Worm (Caenorhabditis elegans) whole organism, L2 larva: ENCODE data around the gene F26G1.5.
A peak's percentile ranks its signal among the peaks of the same experiment; 100 is the strongest.

Experiments used
- C34F6.9 ChIP-seq: fragments of 150-350 bp; optimal IDR thresholded peaks from 2 replicates; lab custom pipeline; 2014; ENCODE audit warnings: missing biosample characterization, missing genetic modification characterization
- F13H6.1 ChIP-seq: sonication (generic microtip); optimal IDR thresholded peaks from 2 replicates; lab custom pipeline; 2016; ENCODE audit warnings: missing genetic modification characterization, missing compliant biosample characterization
- R02D3.7 ChIP-seq: fragments of 150-350 bp; optimal IDR thresholded peaks from 2 replicates; lab custom pipeline; 2014; ENCODE audit warnings: missing biosample characterization, missing genetic modification characterization
- alr-1 ChIP-seq: fragments of 150-350 bp; optimal IDR thresholded peaks from 2 replicates; lab custom pipeline; 2014; ENCODE audit warnings: missing biosample characterization, missing genetic modification characterization
- aly-2 ChIP-seq: fragments of 150-350 bp; optimal IDR thresholded peaks from 2 replicates; lab custom pipeline; 2014; ENCODE audit warnings: missing biosample characterization, missing genetic modification characterization
- ceh-16 ChIP-seq: fragments of 150-350 bp; optimal IDR thresholded peaks from 2 replicates; lab custom pipeline; 2014; ENCODE audit warnings: missing biosample characterization, missing genetic modification characterization
- ceh-82 ChIP-seq: fragments of 150-350 bp; optimal IDR thresholded peaks from 2 replicates; lab custom pipeline; 2014; ENCODE audit warnings: missing biosample characterization, missing genetic modification characterization
- crh-2 ChIP-seq: sonication (generic microtip); optimal IDR thresholded peaks from 2 replicates; lab custom pipeline; 2017; ENCODE audit warnings: missing biosample characterization, missing genetic modification characterization
- elt-1 ChIP-seq: fragments of 150-350 bp; optimal IDR thresholded peaks from 2 replicates; lab custom pipeline; 2014; ENCODE audit warnings: missing biosample characterization, missing genetic modification characterization
- fos-1 ChIP-seq: fragments of 150-350 bp; optimal IDR thresholded peaks from 2 replicates; lab custom pipeline; 2014; ENCODE audit warnings: missing biosample characterization, missing genetic modification characterization
- lin-11 ChIP-seq: fragments of 150-350 bp; sonication (generic microtip); optimal IDR thresholded peaks from 2 replicates; lab custom pipeline; 2014; ENCODE audit warnings: missing biosample characterization, missing genetic modification characterization, inconsistent platforms, mixed read lengths
- lin-13 ChIP-seq: fragments of 150-350 bp; optimal IDR thresholded peaks from 2 replicates; lab custom pipeline; 2014; ENCODE audit warnings: missing biosample characterization, missing genetic modification reagents, missing genetic modification characterization
- lin-39 ChIP-seq: fragments of 150-350 bp; optimal IDR thresholded peaks from 2 replicates; lab custom pipeline; 2014; ENCODE audit warnings: missing biosample characterization, missing genetic modification reagents, missing genetic modification characterization
- lsy-2 ChIP-seq, 2 experiments: fragments of 150-350 bp in 1 of 2; sonication (generic microtip) in 1 of 2; optimal IDR thresholded peaks; 2 replicates each; lab custom pipeline; 2014 to 2017; ENCODE audit warnings: missing biosample characterization in 2 of 2, missing genetic modification characterization in 2 of 2
- mdl-1 ChIP-seq, 2 experiments: fragments of 150-350 bp in 1 of 2; sonication (generic microtip) in 1 of 2; optimal IDR thresholded peaks; 2 replicates each; lab custom pipeline; 2017; ENCODE audit warnings: missing biosample characterization in 2 of 2, missing genetic modification characterization in 2 of 2
- nhr-11 ChIP-seq: fragments of 150-350 bp; optimal IDR thresholded peaks from 2 replicates; lab custom pipeline; 2014; ENCODE audit warnings: missing biosample characterization, missing genetic modification characterization
- nhr-12 ChIP-seq: fragments of 150-350 bp; optimal IDR thresholded peaks from 2 replicates; lab custom pipeline; 2014; ENCODE audit warnings: missing biosample characterization, missing genetic modification characterization
- nhr-21 ChIP-seq: fragments of 150-350 bp; optimal IDR thresholded peaks from 2 replicates; lab custom pipeline; 2014; ENCODE audit warnings: missing biosample characterization, missing genetic modification characterization
- nhr-23 ChIP-seq: fragments of 150-350 bp; optimal IDR thresholded peaks from 2 replicates; lab custom pipeline; 2014; ENCODE audit warnings: missing biosample characterization, missing genetic modification reagents, missing genetic modification characterization
- nhr-237 ChIP-seq: fragments of 150-350 bp; optimal IDR thresholded peaks from 2 replicates; lab custom pipeline; 2014; ENCODE audit warnings: missing biosample characterization, missing genetic modification characterization
- nhr-6 ChIP-seq: fragments of 150-350 bp; optimal IDR thresholded peaks from 2 replicates; lab custom pipeline; 2014; ENCODE audit warnings: missing biosample characterization, missing genetic modification characterization
- peb-1 ChIP-seq: fragments of 150-350 bp; optimal IDR thresholded peaks from 2 replicates; lab custom pipeline; 2014; ENCODE audit warnings: missing biosample characterization, missing genetic modification characterization
- snpc-4 ChIP-seq: fragments of 150-350 bp; optimal IDR thresholded peaks from 2 replicates; lab custom pipeline; 2014; ENCODE audit warnings: missing biosample characterization, missing genetic modification characterization
- unc-55 ChIP-seq: fragments of 150-350 bp; sonication (generic microtip); optimal IDR thresholded peaks from 3 replicates; lab custom pipeline; 2014; ENCODE audit warnings: missing biosample characterization, missing genetic modification reagents, missing genetic modification characterization
- unc-62 ChIP-seq: fragments of 150-350 bp; optimal IDR thresholded peaks from 2 replicates; lab custom pipeline; 2014; ENCODE audit warnings: missing biosample characterization, missing genetic modification reagents, missing genetic modification characterization
- zag-1 ChIP-seq: fragments of 150-350 bp; optimal IDR thresholded peaks from 2 replicates; lab custom pipeline; 2014; ENCODE audit warnings: missing biosample characterization, missing genetic modification characterization
- ztf-1 ChIP-seq: fragments of 200-800 bp; sonication (Bioruptor generic); conservative IDR thresholded peaks from 2 replicates; pipeline ENCODE4 v1.3.6; 2022; ENCODE audit warnings: missing genetic modification characterization, missing compliant biosample characterization
- ztf-4 ChIP-seq: fragments of 150-350 bp; optimal IDR thresholded peaks from 2 replicates; lab custom pipeline; 2014; ENCODE audit warnings: missing biosample characterization, missing genetic modification characterization

F26G1.5 gene

DNA sequence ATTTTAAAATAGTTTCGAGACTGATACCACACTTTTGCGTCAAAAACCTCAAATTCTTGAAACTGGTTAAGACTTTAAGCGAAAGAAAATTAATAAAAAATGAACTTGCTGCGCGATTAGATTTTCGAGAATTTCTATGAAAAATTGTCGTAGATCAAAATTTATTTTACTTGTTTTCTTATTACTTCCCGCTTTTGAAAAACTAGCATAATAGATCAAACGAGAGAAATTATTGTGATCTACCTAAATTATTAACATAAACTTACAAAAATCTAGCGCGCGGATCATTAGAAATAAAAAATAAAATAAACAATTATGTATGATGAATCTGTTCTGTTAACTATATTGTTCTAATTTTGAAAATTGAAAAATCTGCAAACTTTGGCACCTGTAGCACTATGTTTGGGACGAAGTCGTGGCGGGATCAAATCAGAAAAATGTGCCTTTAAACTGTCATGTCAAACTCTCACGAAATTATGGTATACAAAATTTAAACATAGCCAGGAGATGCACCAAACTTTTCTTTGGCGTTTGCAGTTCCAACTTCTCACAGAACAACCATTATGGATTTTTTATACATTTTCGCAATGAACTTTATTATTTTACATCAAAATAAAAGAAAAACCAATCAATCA, 44.3 kb downstream of the F26G1.5 start:
- TF ChIP-seq snpc-4 (no peak), fos-1 (no peak), unc-62 (GFP tag; lab: Kevin White, UChicago) (no peak), elt-1 (no peak), nhr-23 (tag; lab: Kevin White, UChicago) (no peak), nhr-21 (tag; lab: Kevin White, UChicago) (no peak), mdl-1 (tag; optimal IDR thresholded peaks at IDR 0.05; lab: Kevin White, UChicago) (no peak), alr-1 (no peak), crh-2 (tag; lab: Kevin White, UChicago) (no peak), ceh-16 (tag; lab: Kevin White, UChicago) (no peak), ceh-82 (tag; lab: Kevin White, UChicago) (no peak), peb-1 (tag; lab: Kevin White, UChicago) (no peak), lin-13 (GFP tag; lab: Kevin White, UChicago) (no peak), nhr-237 (tag; lab: Kevin White, UChicago) (no peak), F13H6.1 (no peak), lin-11 (no peak), ztf-4 (tag; lab: Kevin White, UChicago) (no peak), aly-2 (tag; lab: Kevin White, UChicago) (no peak), lin-39 (tag; lab: Kevin White, UChicago) (no peak)

DNA sequence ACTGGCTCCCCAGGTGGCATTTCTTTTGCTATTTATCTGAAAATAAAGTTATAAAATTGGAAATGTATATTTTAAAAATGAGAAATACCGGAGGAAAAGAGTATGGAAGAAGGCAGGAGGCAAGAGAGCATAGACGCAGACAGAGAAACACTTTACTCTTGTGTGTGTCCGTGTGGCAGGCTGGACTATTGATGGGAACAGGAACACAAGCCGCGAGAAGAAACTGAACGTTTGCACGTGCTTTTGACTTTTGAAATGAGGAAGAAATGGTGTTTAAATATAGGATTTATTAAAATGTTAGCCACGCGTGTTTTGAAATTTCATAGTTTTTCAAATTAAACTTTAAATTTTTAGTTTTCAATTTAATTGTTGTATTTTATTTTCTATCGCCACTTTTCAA, 45.1 kb downstream of the F26G1.5 start, which contains the start of gene F10G7.10:
TSS of gene F10G7.10 (minus strand) at position 145 of the 400 bp plus-strand sequence.
- peak in 1 of 2 experiments; percentile 35 for TF ChIP-seq lsy-2 (tag; optimal IDR thresholded peaks at IDR 0.05; lab: Kevin White, UChicago)
- TF ChIP-seq unc-55 (GFP tag; lab: Kevin White, UChicago) = peak; percentile 24
- TF ChIP-seq nhr-11 (tag; lab: Kevin White, UChicago) = no peak
- no peak for TF ChIP-seq nhr-12 (tag; lab: Kevin White, UChicago)
- TF ChIP-seq nhr-23 (tag; lab: Kevin White, UChicago) = no peak
- no peak for TF ChIP-seq alr-1
- no peak for TF ChIP-seq R02D3.7 (tag; lab: Kevin White, UChicago)
- TF ChIP-seq F13H6.1 = no peak
- no peak for TF ChIP-seq C34F6.9 (tag; lab: Kevin White, UChicago)
- TF ChIP-seq nhr-6 = no peak
- TF ChIP-seq unc-62 (GFP tag; lab: Kevin White, UChicago) = no peak
- TF ChIP-seq zag-1 = no peak
- no peak for TF ChIP-seq ztf-1
- TF ChIP-seq snpc-4 = no peak
